Fruit fly (Drosophila melanogaster): Measurements from ENCODE around the gene to.

to gene

dm6 chr3R:25235362-25235761 is 4.6 kb upstream of the to start, which contains the start of gene Sil1 (continued):
- peak; percentile 89 for TF ChIP-seq E2f2 (GFP tag; IDR thresholded peaks at IDR 0.05)
- no peak for TF ChIP-seq CG11695 (GFP tag; IDR thresholded peaks at IDR 0.05)
- TF ChIP-seq CG6683 (GFP tag; optimal IDR thresholded peaks at IDR 0.05): no peak
- no peak for TF ChIP-seq corto (GFP tag; optimal IDR thresholded peaks at IDR 0.05)
- peak; percentile 49 for TF ChIP-seq stwl (tag; optimal IDR thresholded peaks at IDR 0.05)
- peak; percentile 31; the same call in 1 of the 3 replicates for TF ChIP-seq knrl (GFP tag; IDR thresholded peaks at IDR 0.05; ENCODE audit: partially characterized antibody)
- peak; percentile 32; the same call in 1 of the 2 replicates for TF ChIP-seq MBD-R2 (GFP tag; IDR thresholded peaks at IDR 0.05)
- no peak for TF ChIP-seq cg (GFP tag; optimal IDR thresholded peaks at IDR 0.05)
- peak; percentile 75 for TF ChIP-seq CG9797 (GFP tag; optimal IDR thresholded peaks at IDR 0.05)
- TF ChIP-seq onecut (GFP tag; IDR thresholded peaks at IDR 0.05): no peak
- TF ChIP-seq maf-S (GFP tag; optimal IDR thresholded peaks at IDR 0.05): no peak
- no peak for TF ChIP-seq ind (GFP tag; optimal IDR thresholded peaks at IDR 0.05)
- TF ChIP-seq Dip2 (GFP tag; IDR thresholded peaks at IDR 0.05): no peak
- TF ChIP-seq CG15011 (GFP tag; optimal IDR thresholded peaks at IDR 0.05): no peak
- peak; percentile 40 for TF ChIP-seq BEAF-32 (GFP tag; optimal IDR thresholded peaks at IDR 0.05)
- TF ChIP-seq Atf-2 (GFP tag; optimal IDR thresholded peaks at IDR 0.05): no peak
- no peak for TF ChIP-seq danr (GFP tag; IDR thresholded peaks at IDR 0.05)
- TF ChIP-seq Dref (GFP tag; IDR thresholded peaks at IDR 0.05): peak; percentile 22; the same call in 1 of the 2 replicates
- TF ChIP-seq CG11696 (GFP tag; IDR thresholded peaks at IDR 0.05): no peak
- peak; percentile 45 for TF ChIP-seq trem (tag; optimal IDR thresholded peaks at IDR 0.05)
- no peak for TF ChIP-seq ERR (GFP tag; optimal IDR thresholded peaks at IDR 0.05)
- TF ChIP-seq usp (GFP tag; optimal IDR thresholded peaks at IDR 0.05): no peak
- peak; percentile 21 for TF ChIP-seq CG10267 (tag; optimal IDR thresholded peaks at IDR 0.05)
- TF ChIP-seq CG4617 (GFP tag; optimal IDR thresholded peaks at IDR 0.05; ENCODE audit: borderline replicate concordance): peak; percentile 33
- TF ChIP-seq row (GFP tag; IDR thresholded peaks at IDR 0.05): 0 out of 3 replicates have a peak, but pooled peaks have one; percentile 5
- no peak for TF ChIP-seq phol (tag; optimal IDR thresholded peaks at IDR 0.05)
- no peak for TF ChIP-seq Eip74EF (GFP tag; optimal IDR thresholded peaks at IDR 0.05)
- peak; percentile 93 for TF ChIP-seq Myb (GFP tag; optimal IDR thresholded peaks at IDR 0.05)
- TF ChIP-seq CG5180 (GFP tag; optimal IDR thresholded peaks at IDR 0.05): no peak
- no peak for TF ChIP-seq ac (GFP tag; optimal IDR thresholded peaks at IDR 0.05)
- peak; percentile 67 for TF ChIP-seq CG1603 (tag; optimal IDR thresholded peaks at IDR 0.05)
- TF ChIP-seq ssp (GFP tag; IDR thresholded peaks at IDR 0.05): no peak
- TF ChIP-seq CG13287 (GFP tag; IDR thresholded peaks at IDR 0.05; ENCODE audit: partially characterized antibody): peak; percentile 9; the same call in 1 of the 2 replicates

- no peak for TF ChIP-seq CG4282 (GFP tag; optimal IDR thresholded peaks at IDR 0.05)
- TF ChIP-seq mirr (GFP tag; optimal IDR thresholded peaks at IDR 0.05): peak; percentile 43
- no peak for TF ChIP-seq Sox102F (GFP tag; optimal IDR thresholded peaks at IDR 0.05)
- TF ChIP-seq Jarid2 (GFP tag; optimal IDR thresholded peaks at IDR 0.05): no peak
- peak; percentile 30 for TF ChIP-seq CG12769 (tag; optimal IDR thresholded peaks at IDR 0.05)
- TF ChIP-seq sd (tag; optimal IDR thresholded peaks at IDR 0.05): peak; percentile 89
- TF ChIP-seq disco-r (GFP tag; optimal IDR thresholded peaks at IDR 0.05): no peak
- peak; percentile 36; the same call in 1 of the 2 replicates for TF ChIP-seq vvl (GFP tag; IDR thresholded peaks at IDR 0.05)
- peak; percentile 62 for TF ChIP-seq abd-A (tag; optimal IDR thresholded peaks at IDR 0.05)
- TF ChIP-seq sug (tag; optimal IDR thresholded peaks at IDR 0.05): peak; percentile 3
- no peak for TF ChIP-seq CG30431 (GFP tag; optimal IDR thresholded peaks at IDR 0.05)
- TF ChIP-seq CG13894 (tag; optimal IDR thresholded peaks at IDR 0.05): peak; percentile 4
- TF ChIP-seq CG16813 (GFP tag; IDR thresholded peaks at IDR 0.05; ENCODE audit: partially characterized antibody): no peak
- TF ChIP-seq cwo (GFP tag; optimal IDR thresholded peaks at IDR 0.05): peak; percentile 52
- no peak for TF ChIP-seq GATAe (GFP tag; conservative IDR thresholded peaks at IDR 0.05)
- TF ChIP-seq Med (GFP tag): peak; percentile 65
- TF ChIP-seq Neu2 (GFP tag; optimal IDR thresholded peaks at IDR 0.05; ENCODE audit: borderline replicate concordance): no peak
Measured at dm6 chr3R:25236121-25236520, 3.9 kb upstream of the to start.

All from whole organism, embryonic.